Worm (Caenorhabditis elegans) whole organism, L3 larva: ENCODE results near the gene aco-1.
A peak's percentile ranks its signal among the peaks of the same experiment; 100 is the strongest.

ENCODE experiments used
- R02D3.7 ChIP-seq: fragments of 150-350 bp; optimal IDR thresholded peaks from 2 replicates; lab custom pipeline; 2014; ENCODE audit warnings: missing biosample characterization, missing genetic modification characterization
- ZK546.5 ChIP-seq: sonication (generic microtip); optimal IDR thresholded peaks from 2 replicates; lab custom pipeline; 2017; ENCODE audit warnings: missing biosample characterization, missing genetic modification characterization
- aly-2 ChIP-seq: fragments of 150-350 bp; optimal IDR thresholded peaks from 2 replicates; lab custom pipeline; 2014; ENCODE audit warnings: missing biosample characterization, missing genetic modification characterization
- ama-1 ChIP-seq: fragments of 150-350 bp; optimal IDR thresholded peaks from 2 replicates; lab custom pipeline; 2018
- ceh-28 ChIP-seq: fragments of 150-350 bp; optimal IDR thresholded peaks from 2 replicates; lab custom pipeline; 2014; ENCODE audit warnings: missing biosample characterization, missing genetic modification reagents, missing genetic modification characterization
- daf-12 ChIP-seq: fragments of 150-350 bp; optimal IDR thresholded peaks from 2 replicates; lab custom pipeline; 2014; ENCODE audit warnings: missing biosample characterization, missing genetic modification reagents, missing genetic modification characterization
- egl-27 ChIP-seq: sonication (generic microtip); optimal IDR thresholded peaks from 4 replicates; lab custom pipeline; 2017; ENCODE audit warnings: missing biosample characterization, missing genetic modification reagents, missing genetic modification characterization
- egl-5 ChIP-seq: fragments of 150-350 bp; optimal IDR thresholded peaks from 2 replicates; lab custom pipeline; 2017; ENCODE audit warnings: missing biosample characterization, missing genetic modification reagents, missing genetic modification characterization, inconsistent platforms
- elt-1 ChIP-seq: fragments of 150-350 bp; optimal IDR thresholded peaks from 2 replicates; lab custom pipeline; 2014; ENCODE audit warnings: missing biosample characterization, missing genetic modification characterization
- elt-2 ChIP-seq: sonication (generic microtip); optimal IDR thresholded peaks from 2 replicates; lab custom pipeline; 2016; ENCODE audit warnings: missing genetic modification reagents, mild to moderate bottlenecking, missing genetic modification characterization, missing compliant biosample characterization
- elt-3 ChIP-seq, 3 experiments: fragments of 150-350 bp in 1 of 3; sonication (generic microtip) in 2 of 3; optimal IDR thresholded peaks; 2 replicates in 2 of 3; 4 replicates in 1 of 3; lab custom pipeline; 2014 to 2017; ENCODE audit warnings: missing biosample characterization in 3 of 3, missing genetic modification characterization in 3 of 3
- eor-1 ChIP-seq, 2 experiments: fragments of 150-350 bp; optimal IDR thresholded peaks; 2 replicates each; lab custom pipeline; 2014 to 2018; ENCODE audit warnings: missing biosample characterization in 2 of 2, missing genetic modification characterization in 2 of 2
- fkh-10 ChIP-seq: sonication (generic microtip); optimal IDR thresholded peaks from 2 replicates; lab custom pipeline; 2017; ENCODE audit warnings: missing biosample characterization, missing genetic modification reagents, missing genetic modification characterization
- fkh-2 ChIP-seq: fragments of 150-350 bp; optimal IDR thresholded peaks from 2 replicates; lab custom pipeline; 2014; ENCODE audit warnings: missing biosample characterization, missing genetic modification reagents, missing genetic modification characterization
- hmg-11 ChIP-seq: sonication (generic microtip); optimal IDR thresholded peaks from 2 replicates; lab custom pipeline; 2016; ENCODE audit warnings: missing genetic modification characterization, missing compliant biosample characterization
- jun-1 ChIP-seq: fragments of 150-350 bp; optimal IDR thresholded peaks from 2 replicates; lab custom pipeline; 2014; ENCODE audit warnings: missing biosample characterization, missing genetic modification reagents, missing genetic modification characterization
- lsy-12 ChIP-seq: sonication (generic microtip); optimal IDR thresholded peaks from 2 replicates; lab custom pipeline; 2016; ENCODE audit warnings: mild to moderate bottlenecking, missing genetic modification characterization, missing compliant biosample characterization
- mdl-1 ChIP-seq: fragments of 150-350 bp; optimal IDR thresholded peaks from 2 replicates; lab custom pipeline; 2014; ENCODE audit warnings: missing biosample characterization, missing genetic modification characterization
- mml-1 ChIP-seq: fragments of 150-350 bp; sonication (generic microtip); optimal IDR thresholded peaks from 3 replicates; lab custom pipeline; 2014; ENCODE audit warnings: missing biosample characterization, missing genetic modification characterization
- nfya-1 ChIP-seq: sonication (generic microtip); optimal IDR thresholded peaks from 2 replicates; lab custom pipeline; 2017; ENCODE audit warnings: missing genetic modification characterization, mild to moderate bottlenecking, missing compliant biosample characterization, antibody characterized with exemption, moderate library complexity; ENCODE audit not compliant: insufficient read depth
- nhr-11 ChIP-seq: fragments of 150-350 bp; optimal IDR thresholded peaks from 2 replicates; lab custom pipeline; 2014; ENCODE audit warnings: missing biosample characterization, missing genetic modification characterization
- nhr-237 ChIP-seq: fragments of 150-350 bp; optimal IDR thresholded peaks from 2 replicates; lab custom pipeline; 2014; ENCODE audit warnings: missing biosample characterization, missing genetic modification characterization
- nhr-25 ChIP-seq: sonication (generic microtip); optimal IDR thresholded peaks from 2 replicates; lab custom pipeline; 2017; ENCODE audit warnings: missing biosample characterization, missing genetic modification characterization
- nhr-43 ChIP-seq: sonication (generic microtip); optimal IDR thresholded peaks from 2 replicates; lab custom pipeline; 2016; ENCODE audit warnings: mild to moderate bottlenecking, missing genetic modification characterization, missing compliant biosample characterization; ENCODE audit not compliant: poor library complexity, severe bottlenecking
- nhr-76 ChIP-seq: fragments of 150-350 bp; sonication (generic microtip); optimal IDR thresholded peaks from 5 replicates; lab custom pipeline; 2014; ENCODE audit warnings: missing biosample characterization, missing genetic modification characterization
- pha-4 ChIP-seq: fragments of 150-350 bp; optimal IDR thresholded peaks from 2 replicates; lab custom pipeline; 2014; ENCODE audit warnings: missing biosample characterization, missing genetic modification reagents, missing genetic modification characterization
- pqm-1 ChIP-seq: fragments of 150-350 bp; optimal IDR thresholded peaks from 2 replicates; lab custom pipeline; 2017; ENCODE audit warnings: missing biosample characterization, missing genetic modification characterization, inconsistent platforms
- sea-2 ChIP-seq: fragments of 150-350 bp; sonication (generic microtip); optimal IDR thresholded peaks from 4 replicates; lab custom pipeline; 2014; ENCODE audit warnings: missing biosample characterization, missing genetic modification reagents, missing genetic modification characterization
- snpc-4 ChIP-seq: fragments of 150-350 bp; optimal IDR thresholded peaks from 2 replicates; lab custom pipeline; 2014; ENCODE audit warnings: missing biosample characterization, missing genetic modification characterization
- tbx-2 ChIP-seq: sonication (generic microtip); optimal IDR thresholded peaks from 2 replicates; lab custom pipeline; 2016; ENCODE audit warnings: mild to moderate bottlenecking, missing genetic modification characterization, missing compliant biosample characterization
- unc-39 ChIP-seq: sonication (generic microtip); optimal IDR thresholded peaks from 4 replicates; lab custom pipeline; 2017; ENCODE audit warnings: missing biosample characterization, missing genetic modification characterization
- unc-62 ChIP-seq: fragments of 150-350 bp; sonication (generic microtip); optimal IDR thresholded peaks from 4 replicates; lab custom pipeline; 2014; ENCODE audit warnings: missing biosample characterization, missing genetic modification reagents, missing genetic modification characterization
- zag-1 ChIP-seq: fragments of 150-350 bp; optimal IDR thresholded peaks from 2 replicates; lab custom pipeline; 2014; ENCODE audit warnings: missing biosample characterization, missing genetic modification characterization
- ztf-4 ChIP-seq: fragments of 150-350 bp; optimal IDR thresholded peaks from 2 replicates; lab custom pipeline; 2014; ENCODE audit warnings: missing biosample characterization, missing genetic modification characterization

The aco-1 gene

DNA sequence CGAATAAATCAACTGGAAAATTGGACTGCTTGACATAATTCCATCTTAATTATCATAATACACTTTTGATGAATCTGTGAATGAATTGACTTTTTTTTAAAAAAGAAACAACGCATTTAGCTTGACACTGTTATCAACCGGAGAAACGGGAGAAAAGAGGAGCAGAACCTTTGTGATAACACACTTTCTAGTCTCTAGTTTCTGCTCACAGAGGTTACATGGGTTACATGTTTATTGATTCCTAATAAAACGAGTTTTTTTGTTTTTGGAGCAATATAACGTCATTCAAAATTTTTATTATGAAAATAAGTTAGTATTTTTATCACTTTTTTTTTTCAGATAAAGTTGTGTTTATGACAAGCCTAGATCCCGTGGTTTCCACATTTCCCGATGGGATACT is 21.7 kb upstream of the aco-1 start, which contains the start of gene hizr-1:
Gene hizr-1 (plus strand): TSS at position 340 of the 400 bp plus-strand sequence.
- TF ChIP-seq pqm-1 (tag; lab: Kevin White, UChicago) (peak; percentile 44), unc-62 (no peak), elt-2 (tag; lab: Kevin White, UChicago) (peak; percentile 69), hmg-11 (tag; lab: Kevin White, UChicago) (no peak), aly-2 (tag; lab: Kevin White, UChicago) (no peak), lsy-12 (tag; lab: Kevin White, UChicago) (no peak), ama-1 (lab: Kevin White, UChicago) (no peak)

ce11 chrX:11323225-11323624 is 16.4 kb upstream of the aco-1 start:
- TF ChIP-seq pqm-1 (tag; lab: Kevin White, UChicago) (peak; percentile 19), elt-2 (tag; lab: Kevin White, UChicago) (peak; percentile 66), elt-3 (tag; optimal IDR thresholded peaks at IDR 0.05; lab: Kevin White, UChicago) (no peak)

ce11 chrX:11324240-11324639 is 15.4 kb upstream of the aco-1 start, which contains the start of gene asm-2:
Gene asm-2 (minus strand): TSS chrX:11324251.
- TF ChIP-seq ceh-28 (tag; lab: Kevin White, UChicago) (no peak), elt-2 (tag; lab: Kevin White, UChicago) (peak; percentile 91), pqm-1 (tag; lab: Kevin White, UChicago) (peak; percentile 89)
- TF ChIP-seq, all 47 proteins: peak for 2

- TF ChIP-seq zag-1 (tag; lab: Kevin White, UChicago), result no peak
- no peak for TF ChIP-seq fkh-10 (GFP tag; lab: Kevin White, UChicago)
- no peak for TF ChIP-seq nhr-43 (tag; lab: Kevin White, UChicago)
- TF ChIP-seq ztf-4 (tag; lab: Kevin White, UChicago), result no peak
- TF ChIP-seq snpc-4 (tag; lab: Kevin White, UChicago), result no peak
- TF ChIP-seq fkh-2 (tag; lab: Kevin White, UChicago), result no peak
- TF ChIP-seq jun-1, result no peak
- no peak for TF ChIP-seq egl-5 (tag; lab: Kevin White, UChicago)
- TF ChIP-seq eor-1 (tag; optimal IDR thresholded peaks at IDR 0.05; lab: Kevin White, UChicago), result no peak
- no peak for TF ChIP-seq aly-2 (tag; lab: Kevin White, UChicago)
- no peak for TF ChIP-seq elt-2 (tag; lab: Kevin White, UChicago)
- no peak for TF ChIP-seq nhr-11
- TF ChIP-seq ZK546.5 (tag; lab: Kevin White, UChicago), result no peak
Measured at ce11 chrX:11326827-11327226, 12.8 kb upstream of the aco-1 start, which contains the start of gene ZK455.5. Gene ZK455.5 (minus strand): TSS chrX:11326927.

DNA sequence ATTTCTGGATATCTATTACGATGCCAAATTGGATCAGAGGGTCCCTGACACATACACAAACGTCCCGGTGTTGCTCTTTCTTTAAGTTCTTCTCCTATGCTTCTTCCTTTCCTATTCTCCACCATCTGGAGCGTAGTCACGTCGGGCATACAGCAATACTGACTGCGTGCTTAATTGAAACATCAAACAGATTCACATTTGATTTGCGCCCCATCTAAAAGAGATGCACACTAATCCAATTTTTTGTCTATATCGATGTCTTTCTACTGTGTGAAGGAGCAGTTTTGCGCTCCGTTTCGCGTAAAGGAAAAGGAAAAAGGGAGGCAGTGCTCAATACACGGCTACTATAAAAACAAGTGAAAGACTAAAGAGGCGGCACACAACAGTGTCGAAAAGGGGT is 11.0 kb upstream of the aco-1 start:
- TF ChIP-seq elt-1 (no peak), daf-12 (tag; lab: Kevin White, UChicago) (no peak), snpc-4 (tag; lab: Kevin White, UChicago) (no peak), nhr-43 (tag; lab: Kevin White, UChicago) (no peak), sea-2 (GFP tag; lab: Kevin White, UChicago) (no peak), nhr-237 (tag; lab: Kevin White, UChicago) (no peak), ztf-4 (tag; lab: Kevin White, UChicago) (no peak), ama-1 (lab: Kevin White, UChicago) (no peak), pha-4 (no peak), tbx-2 (tag; lab: Kevin White, UChicago) (no peak), egl-27 (tag; lab: Kevin White, UChicago) (no peak), jun-1 (no peak), nhr-11 (no peak), fkh-10 (GFP tag; lab: Kevin White, UChicago) (no peak), mdl-1 (tag; lab: Kevin White, UChicago) (no peak), zag-1 (tag; lab: Kevin White, UChicago) (no peak), mml-1 (tag; lab: Kevin White, UChicago) (no peak), nhr-25 (tag; lab: Kevin White, UChicago) (no peak)

ce11 chrX:11329424-11329823 is 10.2 kb upstream of the aco-1 start, which contains the start of gene npr-9:
Gene npr-9 (plus strand): TSS chrX:11329724.
- TF ChIP-seq nhr-11 (no peak), nfya-1 (tag; lab: Kevin White, UChicago) (no peak), fkh-10 (GFP tag; lab: Kevin White, UChicago) (no peak), aly-2 (tag; lab: Kevin White, UChicago) (no peak), nhr-76 (tag; lab: Kevin White, UChicago) (no peak), zag-1 (tag; lab: Kevin White, UChicago) (no peak), unc-62 (no peak), snpc-4 (tag; lab: Kevin White, UChicago) (no peak), unc-39 (tag; lab: Kevin White, UChicago) (no peak), pha-4 (no peak), R02D3.7 (no peak)
